Worm (Caenorhabditis elegans): ENCODE data around the gene Y57A10A.5.

DNA sequence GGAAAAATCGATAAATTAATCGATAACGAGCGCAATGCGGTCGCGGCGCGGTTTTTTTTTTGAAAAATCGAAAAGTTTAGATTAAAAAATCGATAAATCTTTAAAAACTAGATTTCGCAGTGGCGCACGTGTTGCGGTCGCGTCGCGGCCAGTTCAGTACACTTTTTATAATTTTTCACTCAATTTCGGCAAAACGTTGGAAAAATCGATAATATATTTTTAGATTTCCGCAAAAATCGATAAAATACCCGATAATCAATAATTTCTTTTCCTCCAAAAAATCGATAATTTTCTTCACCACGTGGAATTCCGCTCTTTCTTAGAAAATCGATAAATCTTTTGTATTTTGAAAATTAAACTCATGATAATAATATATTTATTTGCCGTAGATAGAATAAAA lies 22.2 kb downstream of the Y57A10A.5 start:
- TF ChIP-seq K09A11.1 (tag; optimal IDR thresholded peaks at IDR 0.05; ENCODE audit: insufficient read depth) (no peak), rnt-1 (tag; optimal IDR thresholded peaks at IDR 0.05) (no peak)
